Worm (Caenorhabditis elegans) whole organism, mixed stage, embryonic: ENCODE measurements around the gene srz-97.

ENCODE experiments used
- M03D4.4 ChIP-seq: sonication (generic microtip); optimal IDR thresholded peaks from 2 replicates; lab custom pipeline; 2017; ENCODE audit warnings: mild to moderate bottlenecking, missing genetic modification characterization, missing compliant biosample characterization
- blmp-1 ChIP-seq: fragments of 150-350 bp; optimal IDR thresholded peaks from 2 replicates; lab custom pipeline; 2014; ENCODE audit warnings: missing biosample characterization, missing genetic modification characterization
- elt-1 ChIP-seq: sonication (generic microtip); optimal IDR thresholded peaks from 2 replicates; lab custom pipeline; 2017; ENCODE audit warnings: missing genetic modification characterization, mild to moderate bottlenecking, missing compliant biosample characterization, antibody characterized with exemption, moderate library complexity, borderline replicate concordance; ENCODE audit not compliant: insufficient read depth
- lsy-2 ChIP-seq: fragments of 150-350 bp; optimal IDR thresholded peaks from 2 replicates; lab custom pipeline; 2014; ENCODE audit warnings: missing biosample characterization, missing genetic modification characterization
- nhr-28 ChIP-seq: fragments of 150-350 bp; optimal IDR thresholded peaks from 2 replicates; lab custom pipeline; 2014; ENCODE audit warnings: missing biosample characterization, missing genetic modification characterization
- snpc-4 ChIP-seq: fragments of 150-350 bp; optimal IDR thresholded peaks from 2 replicates; lab custom pipeline; 2014; ENCODE audit warnings: missing biosample characterization, missing genetic modification characterization

ce11 chrV:14436195-14436594, 31.9 kb downstream of the srz-97 start:
- TF ChIP-seq M03D4.4: no peak
- TF ChIP-seq blmp-1 (tag; lab: Kevin White, UChicago): no peak
- TF ChIP-seq elt-1 (tag; lab: Kevin White, UChicago): no peak
- TF ChIP-seq snpc-4 (tag; lab: Kevin White, UChicago): no peak
- TF ChIP-seq nhr-28 (tag; lab: Kevin White, UChicago): no peak
- no peak for TF ChIP-seq lsy-2
